Worm (Caenorhabditis elegans) whole organism, mixed stage, embryonic: ENCODE results near the gene C05E11.2.

Experiments used
- M03D4.4 ChIP-seq: sonication (generic microtip); optimal IDR thresholded peaks from 2 replicates; lab custom pipeline; 2017; ENCODE audit warnings: mild to moderate bottlenecking, missing genetic modification characterization, missing compliant biosample characterization
- bed-3 ChIP-seq: fragments of 200-800 bp; sonication (Bioruptor generic); optimal IDR thresholded peaks from 3 replicates; lab custom pipeline; 2018; ENCODE audit warnings: mild to moderate bottlenecking, missing genetic modification characterization, moderate library complexity, missing compliant biosample characterization
- blmp-1 ChIP-seq: fragments of 150-350 bp; optimal IDR thresholded peaks from 2 replicates; lab custom pipeline; 2014; ENCODE audit warnings: missing biosample characterization, missing genetic modification characterization
- ceh-39 ChIP-seq: fragments of 150-350 bp; optimal IDR thresholded peaks from 2 replicates; lab custom pipeline; 2014; ENCODE audit warnings: missing biosample characterization, missing genetic modification characterization
- ceh-43 ChIP-seq: fragments of 200-800 bp; sonication (Bioruptor generic); optimal IDR thresholded peaks from 2 replicates; lab custom pipeline; 2018; ENCODE audit warnings: mild to moderate bottlenecking, missing genetic modification characterization, moderate library complexity, missing compliant biosample characterization
- ceh-83 ChIP-seq: fragments of 200-800 bp; sonication (Bioruptor generic); optimal IDR thresholded peaks from 2 replicates; lab custom pipeline; 2018; ENCODE audit warnings: mild to moderate bottlenecking, missing genetic modification characterization, missing compliant biosample characterization
- drap-1 ChIP-seq: fragments of 200-800 bp; sonication (Bioruptor generic); optimal IDR thresholded peaks from 3 replicates; lab custom pipeline; 2018; ENCODE audit warnings: mild to moderate bottlenecking, missing genetic modification characterization, missing compliant biosample characterization
- elt-1 ChIP-seq: sonication (generic microtip); optimal IDR thresholded peaks from 2 replicates; lab custom pipeline; 2017; ENCODE audit warnings: missing genetic modification characterization, mild to moderate bottlenecking, missing compliant biosample characterization, antibody characterized with exemption, moderate library complexity, borderline replicate concordance; ENCODE audit not compliant: insufficient read depth
- flh-1 ChIP-seq: fragments of 200-800 bp; sonication (Bioruptor generic); optimal IDR thresholded peaks from 2 replicates; lab custom pipeline; 2018; ENCODE audit warnings: mild to moderate bottlenecking, missing genetic modification characterization, moderate library complexity, missing compliant biosample characterization
- ham-2 ChIP-seq: fragments of 200-800 bp; sonication (Bioruptor generic); optimal IDR thresholded peaks from 2 replicates; lab custom pipeline; 2018; ENCODE audit warnings: mild to moderate bottlenecking, missing genetic modification characterization, missing compliant biosample characterization
- lin-13 ChIP-seq: fragments of 150-350 bp; optimal IDR thresholded peaks from 2 replicates; lab custom pipeline; 2014; ENCODE audit warnings: missing biosample characterization, missing genetic modification characterization
- lin-32 ChIP-seq: fragments of 200-800 bp; sonication (Bioruptor generic); optimal IDR thresholded peaks from 2 replicates; lab custom pipeline; 2018; ENCODE audit warnings: mild to moderate bottlenecking, missing genetic modification characterization, missing compliant biosample characterization
- mep-1 ChIP-seq: fragments of 150-350 bp; optimal IDR thresholded peaks from 2 replicates; lab custom pipeline; 2017; ENCODE audit warnings: missing biosample characterization, missing genetic modification reagents, missing genetic modification characterization, inconsistent platforms
- mls-2 ChIP-seq: sonication (generic microtip); optimal IDR thresholded peaks from 2 replicates; lab custom pipeline; 2016; ENCODE audit warnings: mild to moderate bottlenecking, missing genetic modification characterization, moderate library complexity, missing compliant biosample characterization
- nhr-12 ChIP-seq: fragments of 150-350 bp; optimal IDR thresholded peaks from 2 replicates; lab custom pipeline; 2014; ENCODE audit warnings: missing biosample characterization, missing genetic modification characterization
- nhr-2 ChIP-seq: fragments of 150-350 bp; optimal IDR thresholded peaks from 2 replicates; lab custom pipeline; 2014; ENCODE audit warnings: missing biosample characterization, missing genetic modification characterization
- nhr-237 ChIP-seq: fragments of 150-350 bp; optimal IDR thresholded peaks from 2 replicates; lab custom pipeline; 2014; ENCODE audit warnings: missing biosample characterization, missing genetic modification characterization
- nhr-76 ChIP-seq: sonication (generic microtip); optimal IDR thresholded peaks from 2 replicates; lab custom pipeline; 2017; ENCODE audit warnings: missing biosample characterization, missing genetic modification characterization
- pha-4 ChIP-seq: fragments of 150-350 bp; optimal IDR thresholded peaks from 2 replicates; lab custom pipeline; 2018; ENCODE audit warnings: missing biosample characterization, missing genetic modification reagents, missing genetic modification characterization
- sem-2 ChIP-seq: fragments of 200-800 bp; sonication (Bioruptor generic); optimal IDR thresholded peaks from 2 replicates; lab custom pipeline; 2018; ENCODE audit warnings: mild to moderate bottlenecking, missing genetic modification characterization, missing compliant biosample characterization
- snpc-4 ChIP-seq: fragments of 150-350 bp; optimal IDR thresholded peaks from 2 replicates; lab custom pipeline; 2014; ENCODE audit warnings: missing biosample characterization, missing genetic modification characterization
- sptf-1 ChIP-seq: sonication (generic microtip); optimal IDR thresholded peaks from 2 replicates; lab custom pipeline; 2017; ENCODE audit warnings: mild to moderate bottlenecking, missing genetic modification characterization, moderate library complexity, missing compliant biosample characterization
- tbx-8 ChIP-seq: fragments of 200-800 bp; sonication (Bioruptor generic); optimal IDR thresholded peaks from 2 replicates; lab custom pipeline; 2018; ENCODE audit warnings: mild to moderate bottlenecking, missing genetic modification characterization, moderate library complexity, missing compliant biosample characterization
- unc-120 ChIP-seq: sonication (generic microtip); optimal IDR thresholded peaks from 2 replicates; lab custom pipeline; 2017; ENCODE audit warnings: missing genetic modification characterization, missing compliant biosample characterization; ENCODE audit not compliant: poor library complexity, severe bottlenecking
- unc-39 ChIP-seq: fragments of 150-350 bp; optimal IDR thresholded peaks from 2 replicates; lab custom pipeline; 2014; ENCODE audit warnings: missing biosample characterization, missing genetic modification characterization
- unc-62 ChIP-seq: fragments of 150-350 bp; optimal IDR thresholded peaks from 2 replicates; lab custom pipeline; 2014; ENCODE audit warnings: missing biosample characterization, missing genetic modification reagents, missing genetic modification characterization
- zip-8 ChIP-seq: fragments of 150-350 bp; optimal IDR thresholded peaks from 2 replicates; lab custom pipeline; 2014; ENCODE audit warnings: missing biosample characterization, missing genetic modification characterization
- ztf-11 ChIP-seq: fragments of 150-350 bp; optimal IDR thresholded peaks from 2 replicates; lab custom pipeline; 2014; ENCODE audit warnings: missing biosample characterization, missing genetic modification characterization

The C05E11.2 gene

ce11 chrX:4586617-4587016 lies at the start of gene C05E11.2:
Gene C05E11.2 (plus strand): TSS chrX:4586917.
- TF ChIP-seq ceh-83 (GFP tag; lab: Kevin White, UChicago), result no peak
- no peak for TF ChIP-seq pha-4
- no peak for TF ChIP-seq unc-39 (tag; lab: Kevin White, UChicago)
- TF ChIP-seq nhr-76 (tag; lab: Kevin White, UChicago), result no peak
- no peak for TF ChIP-seq unc-62
- TF ChIP-seq tbx-8, result no peak
- TF ChIP-seq mls-2, result no peak
- TF ChIP-seq zip-8 (tag; lab: Kevin White, UChicago), result no peak
- no peak for TF ChIP-seq nhr-12 (tag; lab: Kevin White, UChicago)
- no peak for TF ChIP-seq blmp-1 (tag; lab: Kevin White, UChicago)
- TF ChIP-seq ceh-43 (GFP tag; lab: Kevin White, UChicago), result no peak
- no peak for TF ChIP-seq sem-2 (GFP tag; lab: Kevin White, UChicago)
- TF ChIP-seq, all 35 proteins: peak for 0

- no peak for TF ChIP-seq flh-1
- no peak for TF ChIP-seq lin-32
- TF ChIP-seq elt-1, result no peak
- no peak for TF ChIP-seq lin-13 (tag; lab: Kevin White, UChicago)
Measured at ce11 chrX:4544543-4544942, 42.2 kb upstream of the C05E11.2 start, which contains the start of gene C07A12.2. Gene C07A12.2 (plus strand): TSS chrX:4544843.

- TF ChIP-seq elt-1 (peak; percentile 50), nhr-2 (tag; lab: Kevin White, UChicago) (peak; percentile 58), nhr-237 (tag; lab: Kevin White, UChicago) (no peak), ham-2 (GFP tag; lab: Kevin White, UChicago) (peak; percentile 78), mep-1 (tag; lab: Kevin White, UChicago) (no peak), sptf-1 (tag; lab: Kevin White, UChicago) (no peak)
Measured at ce11 chrX:4548929-4549328, 37.8 kb upstream of the C05E11.2 start.

ce11 chrX:4549853-4550596 lies 36.7 kb upstream of the C05E11.2 start, which contains the start of gene C07A12.18:
Gene C07A12.18 (minus strand): TSS chrX:4549903.
- TF ChIP-seq snpc-4 (tag; lab: Kevin White, UChicago) (no peak), ham-2 (GFP tag; lab: Kevin White, UChicago) (peak; percentile 11), drap-1 (GFP tag; lab: Kevin White, UChicago) (no peak), nhr-76 (tag; lab: Kevin White, UChicago) (no peak), M03D4.4 (no peak)

- TF ChIP-seq snpc-4 (tag; lab: Kevin White, UChicago) (no peak), nhr-12 (tag; lab: Kevin White, UChicago) (no peak), elt-1 (peak; percentile 81), zip-8 (tag; lab: Kevin White, UChicago) (peak; percentile 75), ham-2 (GFP tag; lab: Kevin White, UChicago) (peak; percentile 99), mep-1 (tag; lab: Kevin White, UChicago) (no peak), bed-3 (GFP tag; lab: Kevin White, UChicago) (no peak), ceh-39 (tag; lab: Kevin White, UChicago) (no peak)
Measured at ce11 chrX:4550987-4551386, 35.7 kb upstream of the C05E11.2 start.

ce11 chrX:4553033-4553432 lies 33.7 kb upstream of the C05E11.2 start:
- TF ChIP-seq unc-62 (peak; percentile 10), pha-4 (no peak), nhr-2 (tag; lab: Kevin White, UChicago) (no peak), elt-1 (peak; percentile 86), ztf-11 (tag; lab: Kevin White, UChicago) (no peak), ham-2 (GFP tag; lab: Kevin White, UChicago) (peak; percentile 100)

- no peak for TF ChIP-seq tbx-8
- TF ChIP-seq flh-1, result no peak
- no peak for TF ChIP-seq unc-120 (tag; lab: Kevin White, UChicago)
- no peak for TF ChIP-seq nhr-12 (tag; lab: Kevin White, UChicago)
- TF ChIP-seq nhr-237 (tag; lab: Kevin White, UChicago), result no peak
- TF ChIP-seq mls-2, result no peak
- TF ChIP-seq sptf-1 (tag; lab: Kevin White, UChicago), result no peak
- no peak for TF ChIP-seq ceh-83 (GFP tag; lab: Kevin White, UChicago)
Measured at ce11 chrX:4553491-4553890, 33.2 kb upstream of the C05E11.2 start.
